Fruit fly (Drosophila melanogaster) whole organism, pupa: ENCODE data around the gene Jhbp13.
A peak's percentile ranks its signal among the peaks of the same experiment; 100 is the strongest.

ENCODE experiments used
- CG10348 ChIP-seq: fragments of 200-800 bp; sonication (Bioruptor generic); IDR thresholded peaks from 2 replicates; pipeline ENCODE4 v1.3.6; 2022; ENCODE audit warnings: missing biosample characterization, missing genetic modification characterization
- CG12605 ChIP-seq: fragments of 200-800 bp; sonication (Bioruptor generic); IDR thresholded peaks from 2 replicates; pipeline ENCODE4 v1.3.6; 2022; ENCODE audit warnings: missing biosample characterization, missing genetic modification characterization
- CG13204 ChIP-seq: fragments of 200-800 bp; sonication (Bioruptor generic); optimal IDR thresholded peaks from 2 replicates; lab custom pipeline; 2018; ENCODE audit warnings: missing biosample characterization, mild to moderate bottlenecking, missing genetic modification characterization, moderate library complexity
- CG14655 ChIP-seq: fragments of 200-800 bp; sonication (Bioruptor generic); optimal IDR thresholded peaks from 3 replicates; lab custom pipeline; 2017; ENCODE audit warnings: mild to moderate bottlenecking, missing biosample characterization, missing genetic modification reagents, missing genetic modification characterization
- CG15710 ChIP-seq: fragments of 200-800 bp; sonication (Bioruptor generic); optimal IDR thresholded peaks from 2 replicates; lab custom pipeline; 2018; ENCODE audit warnings: missing biosample characterization, mild to moderate bottlenecking, missing genetic modification characterization, moderate library complexity
- CG17806 ChIP-seq: fragments of 200-800 bp; sonication (Bioruptor generic); optimal IDR thresholded peaks from 2 replicates; lab custom pipeline; 2018; ENCODE audit warnings: missing biosample characterization, mild to moderate bottlenecking, missing genetic modification characterization, moderate library complexity
- CG32121 ChIP-seq: fragments of 200-800 bp; sonication (Bioruptor generic); IDR thresholded peaks from 2 replicates; pipeline ENCODE4 v1.3.6; 2022; ENCODE audit warnings: missing biosample characterization, missing genetic modification characterization
- CG34367 ChIP-seq: fragments of 200-800 bp; sonication (Bioruptor generic); optimal IDR thresholded peaks from 2 replicates; lab custom pipeline; 2018; ENCODE audit warnings: missing biosample characterization, mild to moderate bottlenecking, missing genetic modification characterization
- CG4496 ChIP-seq: fragments of 200-800 bp; sonication (Bioruptor generic); IDR thresholded peaks from 3 replicates; pipeline ENCODE4 v1.3.6; 2022; ENCODE audit warnings: missing biosample characterization, missing genetic modification characterization
- CG8159 ChIP-seq: fragments of 200-800 bp; sonication (Bioruptor generic); optimal IDR thresholded peaks from 3 replicates; lab custom pipeline; 2018; ENCODE audit warnings: missing biosample characterization, mild to moderate bottlenecking, missing genetic modification characterization, moderate library complexity
- CG8301 ChIP-seq: fragments of 200-800 bp; sonication (Bioruptor generic); optimal IDR thresholded peaks from 2 replicates; lab custom pipeline; 2018; ENCODE audit warnings: missing biosample characterization, mild to moderate bottlenecking, missing genetic modification characterization
- CG9948 ChIP-seq: fragments of 200-800 bp; sonication (Bioruptor generic); optimal IDR thresholded peaks from 2 replicates; lab custom pipeline; 2018; ENCODE audit warnings: missing biosample characterization, mild to moderate bottlenecking, missing genetic modification characterization, moderate library complexity
- D1 ChIP-seq: fragments of 200-800 bp; sonication (Bioruptor generic); optimal IDR thresholded peaks from 2 replicates; lab custom pipeline; 2018; ENCODE audit warnings: missing biosample characterization, mild to moderate bottlenecking, missing genetic modification characterization, moderate library complexity
- EcR ChIP-seq: fragments of 200-800 bp; sonication (Bioruptor generic); optimal IDR thresholded peaks from 3 replicates; lab custom pipeline; 2019; ENCODE audit warnings: missing biosample characterization, missing genetic modification characterization, mild to moderate bottlenecking, moderate library complexity, missing genetic modification reagents
- Ets98B ChIP-seq: fragments of 200-800 bp; sonication (Bioruptor generic); IDR thresholded peaks from 2 replicates; pipeline ENCODE4 v1.3.6; 2022; ENCODE audit warnings: missing biosample characterization, missing genetic modification characterization
- Pif1A ChIP-seq: fragments of 200-800 bp; sonication (Bioruptor generic); optimal IDR thresholded peaks from 3 replicates; lab custom pipeline; 2016; ENCODE audit warnings: missing biosample characterization, missing genetic modification characterization
- Pif1B ChIP-seq: fragments of 200-800 bp; sonication (Bioruptor generic); optimal IDR thresholded peaks from 3 replicates; lab custom pipeline; 2016; ENCODE audit warnings: missing biosample characterization, missing genetic modification characterization
- Snoo ChIP-seq: fragments of 200-800 bp; sonication (Bioruptor generic); optimal IDR thresholded peaks from 3 replicates; lab custom pipeline; 2017; ENCODE audit warnings: missing biosample characterization, mild to moderate bottlenecking, missing genetic modification characterization, inconsistent platforms
- fd96Ca ChIP-seq: fragments of 200-800 bp; sonication (Bioruptor generic); IDR thresholded peaks from 3 replicates; pipeline ENCODE4 v1.3.6; 2022; ENCODE audit warnings: missing biosample characterization, missing genetic modification characterization
- gl ChIP-seq: fragments of 200-800 bp; sonication (Bioruptor generic); optimal IDR thresholded peaks from 2 replicates; lab custom pipeline; 2018; ENCODE audit warnings: missing biosample characterization, mild to moderate bottlenecking, missing genetic modification characterization
- rn ChIP-seq: fragments of 200-800 bp; sonication (Bioruptor generic); IDR thresholded peaks from 2 replicates; pipeline ENCODE4 v1.3.6; 2022; ENCODE audit warnings: missing biosample characterization, missing genetic modification characterization

The Jhbp13 gene

dm6 chr2L:13245855-13246645 is 6.3 kb downstream of the Jhbp13 start, which contains the start of gene CG16820:
CG16820 (plus strand) TSS chr2L:13246232.
- TF ChIP-seq fd96Ca (GFP tag; lab: Robert Waterston, UW) (no peak), Ets98B (GFP tag; lab: Robert Waterston, UW) (peak; percentile 53; the same call in 1 of the 2 replicates), Pif1A (GFP tag; lab: Kevin White, UChicago) (no peak), CG12605 (GFP tag; lab: Robert Waterston, UW) (peak; percentile 71)

DNA sequence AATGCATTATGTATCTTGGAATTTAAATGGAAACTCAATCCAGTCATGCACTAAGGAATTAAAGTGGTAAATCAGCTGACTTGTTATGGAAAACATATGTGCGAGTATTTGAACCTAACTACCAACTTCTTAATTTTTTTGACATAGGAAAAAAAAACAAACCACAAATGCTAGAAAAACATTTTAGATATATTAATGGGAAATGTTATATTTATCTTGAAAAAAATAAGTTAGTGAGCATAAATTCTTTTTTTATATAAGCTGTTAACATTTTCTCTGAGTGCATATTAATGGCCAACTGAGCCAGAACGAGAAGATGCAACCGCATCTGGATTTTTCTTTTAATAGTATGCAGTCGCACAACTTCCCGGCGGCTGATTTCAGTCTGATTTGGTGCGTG is 11.4 kb downstream of the Jhbp13 start:
- TF ChIP-seq Pif1B (GFP tag; lab: Kevin White, UChicago) = no peak
- TF ChIP-seq CG8301 = peak; percentile 60
- TF ChIP-seq CG34367 (tag; lab: Kevin White, UChicago) = no peak
- peak; percentile 9 for TF ChIP-seq CG17806
- peak; percentile 17 for TF ChIP-seq CG9948 (tag; lab: Kevin White, UChicago)
- peak; percentile 31 for TF ChIP-seq CG15710 (tag; lab: Kevin White, UChicago)
- TF ChIP-seq CG10348 (GFP tag; lab: Robert Waterston, UW) = no peak
- TF ChIP-seq EcR (GFP tag; lab: Kevin White, UChicago) = no peak
- TF ChIP-seq CG14655 (GFP tag; lab: Kevin White, UChicago) = peak; percentile 62
- TF ChIP-seq fd96Ca (GFP tag; lab: Robert Waterston, UW) = no peak
- TF ChIP-seq CG8159 = peak; percentile 33

dm6 chr2L:13257177-13257576 is 17.4 kb downstream of the Jhbp13 start, which contains the start of gene Naa20B:
Naa20B (plus strand) TSS chr2L:13257477.
- TF ChIP-seq CG4496 (GFP tag; lab: Robert Waterston, UW) = no peak
- no peak for TF ChIP-seq EcR (GFP tag; lab: Kevin White, UChicago)
- TF ChIP-seq CG17806 = no peak
- TF ChIP-seq CG10348 (GFP tag; lab: Robert Waterston, UW) = no peak
- no peak for TF ChIP-seq CG34367 (tag; lab: Kevin White, UChicago)
- no peak for TF ChIP-seq CG9948 (tag; lab: Kevin White, UChicago)
- TF ChIP-seq D1 = no peak
- no peak for TF ChIP-seq CG14655 (GFP tag; lab: Kevin White, UChicago)
- TF ChIP-seq Ets98B (GFP tag; lab: Robert Waterston, UW) = no peak
- no peak for TF ChIP-seq fd96Ca (GFP tag; lab: Robert Waterston, UW)
- TF ChIP-seq CG8301 = no peak
- TF ChIP-seq rn (GFP tag; lab: Robert Waterston, UW) = no peak
- TF ChIP-seq Pif1A (GFP tag; lab: Kevin White, UChicago) = no peak
- no peak for TF ChIP-seq CG32121
- TF ChIP-seq CG15710 (tag; lab: Kevin White, UChicago) = no peak
- TF ChIP-seq CG13204 (GFP tag; lab: Kevin White, UChicago) = no peak

- TF ChIP-seq CG14655 (GFP tag; lab: Kevin White, UChicago) (peak; percentile 67), CG15710 (tag; lab: Kevin White, UChicago) (no peak), Snoo (tag; lab: Kevin White, UChicago) (no peak), CG12605 (GFP tag; lab: Robert Waterston, UW) (no peak), CG9948 (tag; lab: Kevin White, UChicago) (no peak), EcR (GFP tag; lab: Kevin White, UChicago) (no peak), Pif1A (GFP tag; lab: Kevin White, UChicago) (peak; percentile 26), gl (no peak), fd96Ca (GFP tag; lab: Robert Waterston, UW) (0 out of 3 replicates have a peak, but pooled peaks have one; percentile 50), Pif1B (GFP tag; lab: Kevin White, UChicago) (peak; percentile 26), Ets98B (GFP tag; lab: Robert Waterston, UW) (peak; percentile 70), D1 (no peak), rn (GFP tag; lab: Robert Waterston, UW) (no peak), CG17806 (no peak), CG4496 (GFP tag; lab: Robert Waterston, UW) (peak; percentile 72), CG13204 (GFP tag; lab: Kevin White, UChicago) (no peak), CG32121 (peak; percentile 53), CG8159 (peak; percentile 72), CG8301 (peak; percentile 60), CG34367 (tag; lab: Kevin White, UChicago) (no peak), CG10348 (GFP tag; lab: Robert Waterston, UW) (no peak)
- TF ChIP-seq, all 21 proteins: peak for 9
Observed at dm6 chr2L:13258702-13259101, 18.9 kb downstream of the Jhbp13 start.

- TF ChIP-seq Snoo (tag; lab: Kevin White, UChicago) (no peak), CG17806 (no peak), CG14655 (GFP tag; lab: Kevin White, UChicago) (no peak), CG32121 (no peak), CG12605 (GFP tag; lab: Robert Waterston, UW) (no peak)
Observed at dm6 chr2L:13259643-13260042, 19.9 kb downstream of the Jhbp13 start, which contains the start of gene CG31730. CG31730 (minus strand) TSS chr2L:13259743.

dm6 chr2L:13260740-13261139 is 21.0 kb downstream of the Jhbp13 start, which contains the start of gene CG44085:
CG44085 (plus strand) TSS chr2L:13261008.
- TF ChIP-seq D1 = no peak
- TF ChIP-seq CG13204 (GFP tag; lab: Kevin White, UChicago) = no peak
- no peak for TF ChIP-seq CG8159
- no peak for TF ChIP-seq Snoo (tag; lab: Kevin White, UChicago)
- TF ChIP-seq CG14655 (GFP tag; lab: Kevin White, UChicago) = no peak
- no peak for TF ChIP-seq CG10348 (GFP tag; lab: Robert Waterston, UW)
- TF ChIP-seq CG8301 = no peak
- no peak for TF ChIP-seq Pif1B (GFP tag; lab: Kevin White, UChicago)
- no peak for TF ChIP-seq gl
- TF ChIP-seq rn (GFP tag; lab: Robert Waterston, UW) = no peak
- no peak for TF ChIP-seq CG12605 (GFP tag; lab: Robert Waterston, UW)
